Fruit fly (Drosophila melanogaster) Kc167 (cell line): ENCODE data around the gene mthl8.

ENCODE experiments used
- h ChIP-seq: fragments of >200 bp; optimal IDR thresholded peaks from 3 replicates; lab custom pipeline; 2018; ENCODE audit warnings: missing external identifiers
- insv ChIP-seq: fragments of >200 bp; optimal IDR thresholded peaks from 3 replicates; lab custom pipeline; 2018; ENCODE audit warnings: missing external identifiers
- psq ChIP-seq: fragments of >200 bp; optimal IDR thresholded peaks from 2 replicates; lab custom pipeline; 2017; ENCODE audit warnings: missing external identifiers
- ttk ChIP-seq: sonication (Bioruptor generic); optimal IDR thresholded peaks from 2 replicates; lab custom pipeline; 2017; ENCODE audit warnings: missing external identifiers

- TF ChIP-seq insv (lab: Kevin White, UChicago) (no peak), h (no peak), psq (lab: Kevin White, UChicago) (no peak), ttk (lab: Kevin White, UChicago) (no peak)
These were observed 15.7 kb downstream of the mthl8 start for dm6 chr3L:37965-38364.
